Worm (Caenorhabditis elegans) whole organism, L1 larva: Measurements from ENCODE around the gene pbo-4.
A peak's percentile ranks its signal among the peaks of the same experiment; 100 is the strongest.

ENCODE experiments used
- C04F5.9 ChIP-seq: sonication (generic microtip); optimal IDR thresholded peaks from 2 replicates; lab custom pipeline; 2016; ENCODE audit warnings: missing genetic modification characterization, missing compliant biosample characterization
- F16B12.6 ChIP-seq: fragments of 150-350 bp; optimal IDR thresholded peaks from 2 replicates; lab custom pipeline; 2014; ENCODE audit warnings: missing biosample characterization, missing genetic modification characterization
- Y116A8C.19 ChIP-seq: sonication (generic microtip); optimal IDR thresholded peaks from 2 replicates; lab custom pipeline; 2016; ENCODE audit warnings: missing compliant biosample characterization, missing genetic modification characterization, borderline replicate concordance
- alr-1 ChIP-seq: fragments of 200-800 bp; sonication (Bioruptor generic); optimal IDR thresholded peaks from 2 replicates; lab custom pipeline; 2018; ENCODE audit warnings: borderline replicate concordance, mild to moderate bottlenecking, missing genetic modification characterization, missing compliant biosample characterization
- aly-2 ChIP-seq: fragments of 150-350 bp; optimal IDR thresholded peaks from 2 replicates; lab custom pipeline; 2014; ENCODE audit warnings: missing biosample characterization, missing genetic modification characterization
- ceh-8 ChIP-seq: fragments of 200-800 bp; sonication (Bioruptor generic); optimal IDR thresholded peaks from 2 replicates; lab custom pipeline; 2018; ENCODE audit warnings: mild to moderate bottlenecking, missing genetic modification characterization, moderate library complexity, missing compliant biosample characterization
- ceh-82 ChIP-seq, 3 experiments: fragments of 150-350 bp in 1 of 3; sonication (generic microtip) in 2 of 3; optimal IDR thresholded peaks; 2 replicates each; lab custom pipeline; 2014 to 2017; ENCODE audit warnings: missing biosample characterization in 3 of 3, missing genetic modification characterization in 3 of 3
- ceh-88 ChIP-seq: fragments of 200-800 bp; sonication (Bioruptor generic); IDR thresholded peaks from 2 replicates; pipeline ENCODE4 v1.3.6; 2022; ENCODE audit warnings: missing genetic modification characterization, missing compliant biosample characterization
- ceh-90 ChIP-seq: sonication (generic microtip); optimal IDR thresholded peaks from 2 replicates; lab custom pipeline; 2016; ENCODE audit warnings: missing genetic modification characterization, missing compliant biosample characterization
- ces-1 ChIP-seq: fragments of 150-350 bp; optimal IDR thresholded peaks from 2 replicates; lab custom pipeline; 2014; ENCODE audit warnings: missing biosample characterization, missing genetic modification reagents, missing genetic modification characterization
- dsc-1 ChIP-seq: sonication (generic microtip); optimal IDR thresholded peaks from 2 replicates; lab custom pipeline; 2016; ENCODE audit warnings: mild to moderate bottlenecking, missing genetic modification characterization, missing compliant biosample characterization
- efl-1 ChIP-seq, 4 experiments: fragments of 150-350 bp; optimal IDR thresholded peaks in 3 of 4; peaks in 1 of 4; 1 replicate in 1 of 4; 2 replicates in 3 of 4; lab custom pipeline; 2014; ENCODE audit warnings: missing biosample characterization in 2 of 4, missing genetic modification characterization in 2 of 4, missing genetic modification reagents in 2 of 4
- efl-3 ChIP-seq: fragments of 200-800 bp; sonication (Bioruptor generic); optimal IDR thresholded peaks from 2 replicates; lab custom pipeline; 2018; ENCODE audit warnings: mild to moderate bottlenecking, missing genetic modification characterization, missing compliant biosample characterization
- egl-13 ChIP-seq: sonication (generic microtip); optimal IDR thresholded peaks from 2 replicates; lab custom pipeline; 2016; ENCODE audit warnings: missing genotype, missing genetic modification reagents, missing genetic modification characterization, missing compliant biosample characterization
- egl-27 ChIP-seq, 2 experiments: fragments of 150-350 bp in 1 of 2; sonication (generic microtip); optimal IDR thresholded peaks; 3 replicates each; lab custom pipeline; 2017 to 2018; ENCODE audit warnings: missing biosample characterization in 2 of 2, missing genetic modification characterization in 2 of 2, missing genetic modification reagents in 2 of 2
- elt-2 ChIP-seq: sonication (generic microtip); optimal IDR thresholded peaks from 2 replicates; lab custom pipeline; 2016; ENCODE audit warnings: missing genetic modification characterization, mild to moderate bottlenecking, inconsistent platforms, missing compliant biosample characterization, missing genetic modification reagents
- fkh-10 ChIP-seq: sonication (generic microtip); optimal IDR thresholded peaks from 2 replicates; lab custom pipeline; 2017; ENCODE audit warnings: missing biosample characterization, missing genetic modification reagents, missing genetic modification characterization
- fkh-8 ChIP-seq: sonication (generic microtip); optimal IDR thresholded peaks from 2 replicates; lab custom pipeline; 2016; ENCODE audit warnings: mild to moderate bottlenecking, missing genetic modification characterization, missing compliant biosample characterization
- fos-1 ChIP-seq: fragments of 150-350 bp; optimal IDR thresholded peaks from 2 replicates; lab custom pipeline; 2014; ENCODE audit warnings: missing biosample characterization, missing genetic modification characterization
- hlh-17 ChIP-seq: fragments of 200-800 bp; sonication (Bioruptor generic); optimal IDR thresholded peaks from 2 replicates; lab custom pipeline; 2018; ENCODE audit warnings: missing genetic modification characterization, mild to moderate bottlenecking, missing compliant biosample characterization, moderate library complexity, borderline replicate concordance
- irx-1 ChIP-seq: sonication (generic microtip); optimal IDR thresholded peaks from 2 replicates; lab custom pipeline; 2016; ENCODE audit warnings: missing genetic modification characterization, missing compliant biosample characterization
- isw-1 ChIP-seq: fragments of 200-800 bp; sonication (Bioruptor generic); IDR thresholded peaks from 2 replicates; pipeline ENCODE4 v1.3.6; 2022; ENCODE audit warnings: missing genetic modification characterization, missing compliant biosample characterization
- lin-13 ChIP-seq: fragments of 150-350 bp; optimal IDR thresholded peaks from 2 replicates; lab custom pipeline; 2014; ENCODE audit warnings: missing biosample characterization, missing genetic modification reagents, missing genetic modification characterization
- lin-35 ChIP-seq, 2 experiments: fragments of 150-350 bp; optimal IDR thresholded peaks; 2 replicates each; lab custom pipeline; 2014; ENCODE audit warnings: missing biosample characterization in 2 of 2, missing genetic modification characterization in 2 of 2, missing genetic modification reagents in 2 of 2
- lin-39 ChIP-seq: fragments of 150-350 bp; optimal IDR thresholded peaks from 2 replicates; lab custom pipeline; 2014; ENCODE audit warnings: missing biosample characterization, missing genetic modification reagents, missing genetic modification characterization
- mef-2 ChIP-seq: fragments of 150-350 bp; optimal IDR thresholded peaks from 2 replicates; lab custom pipeline; 2014; ENCODE audit warnings: missing biosample characterization, missing genetic modification characterization
- mep-1 ChIP-seq: fragments of 150-350 bp; optimal IDR thresholded peaks from 2 replicates; lab custom pipeline; 2014; ENCODE audit warnings: missing biosample characterization, missing genetic modification characterization
- nhr-11 ChIP-seq: fragments of 150-350 bp; optimal IDR thresholded peaks from 2 replicates; lab custom pipeline; 2014; ENCODE audit warnings: missing biosample characterization, missing genetic modification characterization
- nhr-20 ChIP-seq: sonication (generic microtip); optimal IDR thresholded peaks from 2 replicates; lab custom pipeline; 2016; ENCODE audit warnings: mild to moderate bottlenecking, missing genetic modification characterization, missing compliant biosample characterization
- nhr-237 ChIP-seq: fragments of 150-350 bp; optimal IDR thresholded peaks from 2 replicates; lab custom pipeline; 2014; ENCODE audit warnings: missing biosample characterization, missing genetic modification characterization
- nhr-76 ChIP-seq: sonication (generic microtip); optimal IDR thresholded peaks from 2 replicates; lab custom pipeline; 2017; ENCODE audit warnings: missing biosample characterization, missing genetic modification characterization
- nhr-77 ChIP-seq: fragments of 150-350 bp; optimal IDR thresholded peaks from 2 replicates; lab custom pipeline; 2014; ENCODE audit warnings: missing biosample characterization, missing genetic modification characterization
- nhr-84 ChIP-seq: sonication (generic microtip); optimal IDR thresholded peaks from 2 replicates; lab custom pipeline; 2017; ENCODE audit warnings: missing biosample characterization, missing genetic modification characterization
- nhr-85 ChIP-seq: sonication (generic microtip); peaks from one replicate; lab custom pipeline; 2016; ENCODE audit warnings: missing genetic modification characterization, inconsistent platforms, missing compliant biosample characterization
- pax-3 ChIP-seq: fragments of 200-800 bp; sonication (Bioruptor generic); optimal IDR thresholded peaks from 2 replicates; lab custom pipeline; 2018; ENCODE audit warnings: mild to moderate bottlenecking, missing genetic modification characterization, moderate library complexity, missing compliant biosample characterization
- rnt-1 ChIP-seq: sonication (generic microtip); optimal IDR thresholded peaks from 2 replicates; lab custom pipeline; 2016; ENCODE audit warnings: mild to moderate bottlenecking, missing genetic modification characterization, moderate library complexity, missing compliant biosample characterization
- sox-4 ChIP-seq: sonication (generic microtip); optimal IDR thresholded peaks from 2 replicates; lab custom pipeline; 2016; ENCODE audit warnings: missing genetic modification characterization, missing compliant biosample characterization
- sptf-1 ChIP-seq: fragments of 150-350 bp; optimal IDR thresholded peaks from 2 replicates; lab custom pipeline; 2014; ENCODE audit warnings: missing biosample characterization, missing genetic modification characterization
- tbx-2 ChIP-seq: sonication (generic microtip); optimal IDR thresholded peaks from 2 replicates; lab custom pipeline; 2016; ENCODE audit warnings: missing genetic modification characterization, missing compliant biosample characterization
- tlp-1 ChIP-seq: fragments of 150-350 bp; optimal IDR thresholded peaks from 2 replicates; lab custom pipeline; 2014; ENCODE audit warnings: missing biosample characterization, missing genetic modification characterization
- unc-30 ChIP-seq: sonication (generic microtip); optimal IDR thresholded peaks from 2 replicates; lab custom pipeline; 2017; ENCODE audit warnings: missing biosample characterization, missing genetic modification characterization
- unc-62 ChIP-seq: fragments of 150-350 bp; optimal IDR thresholded peaks from 2 replicates; lab custom pipeline; 2014; ENCODE audit warnings: missing biosample characterization, missing genetic modification reagents, missing genetic modification characterization
- unc-98 ChIP-seq: fragments of 200-800 bp; sonication (Bioruptor generic); IDR thresholded peaks from 2 replicates; pipeline ENCODE4 v1.3.6; 2022; ENCODE audit warnings: missing genetic modification characterization, missing compliant biosample characterization
- zag-1 ChIP-seq: fragments of 150-350 bp; optimal IDR thresholded peaks from 2 replicates; lab custom pipeline; 2014; ENCODE audit warnings: missing biosample characterization, missing genetic modification characterization
- ztf-4 ChIP-seq: fragments of 150-350 bp; optimal IDR thresholded peaks from 2 replicates; lab custom pipeline; 2014; ENCODE audit warnings: missing biosample characterization, missing genetic modification characterization

pbo-4 gene

ce11 chrX:10963453-10964046 lies 9.6 kb downstream of the pbo-4 start, which contains the start of gene nas-10 (continued):
- TF ChIP-seq nhr-77 (tag; lab: Kevin White, UChicago) (no peak), tlp-1 (no peak), Y116A8C.19 (tag; lab: Kevin White, UChicago) (no peak), ceh-90 (tag; lab: Kevin White, UChicago) (no peak), unc-62 (no peak), mef-2 (tag; lab: Kevin White, UChicago) (no peak), hlh-17 (no peak), isw-1 (GFP tag; lab: Robert Waterston, UW) (no peak), sox-4 (tag; lab: Kevin White, UChicago) (no peak), lin-39 (tag; lab: Kevin White, UChicago) (no peak), nhr-85 (tag; lab: Kevin White, UChicago) (peak; percentile 76), efl-1 (optimal IDR thresholded peaks at IDR 0.05; lab: Kevin White, UChicago) (peak in 1 of 2 experiments; percentile 1), efl-1 (GFP tag; optimal IDR thresholded peaks at IDR 0.05 in 1 of 2; lab: Kevin White, UChicago) (peak in 1 of 2 experiments; percentile 86), ces-1 (GFP tag; lab: Kevin White, UChicago) (no peak), dsc-1 (tag; lab: Kevin White, UChicago) (peak; percentile 52), alr-1 (tag; lab: Kevin White, UChicago) (no peak), irx-1 (tag; lab: Kevin White, UChicago) (peak; percentile 13), pax-3 (tag; lab: Kevin White, UChicago) (no peak), nhr-76 (no peak), ceh-8 (GFP tag; lab: Kevin White, UChicago) (no peak), nhr-237 (tag; lab: Kevin White, UChicago) (no peak), fkh-8 (tag; lab: Kevin White, UChicago) (no peak), mep-1 (tag; lab: Kevin White, UChicago) (peak; percentile 54), lin-35 (GFP tag; optimal IDR thresholded peaks at IDR 0.05; lab: Kevin White, UChicago) (peak in 1 of 2 experiments; percentile 61), nhr-11 (tag; lab: Kevin White, UChicago) (no peak), rnt-1 (tag; lab: Kevin White, UChicago) (peak; percentile 37), aly-2 (tag; lab: Kevin White, UChicago) (no peak), C04F5.9 (tag; lab: Kevin White, UChicago) (no peak), sptf-1 (tag; lab: Kevin White, UChicago) (no peak), efl-3 (no peak), egl-27 (tag; optimal IDR thresholded peaks at IDR 0.05; lab: Kevin White, UChicago) (no peak), fos-1 (tag; lab: Kevin White, UChicago) (no peak), zag-1 (tag; lab: Kevin White, UChicago) (no peak), F16B12.6 (no peak), unc-30 (no peak), egl-13 (tag; lab: Kevin White, UChicago) (no peak), ztf-4 (tag; lab: Kevin White, UChicago) (no peak), lin-13 (GFP tag; lab: Kevin White, UChicago) (no peak), ceh-88 (GFP tag; lab: Robert Waterston, UW) (no peak), nhr-84 (tag; lab: Kevin White, UChicago) (no peak), tbx-2 (no peak), elt-2 (tag; lab: Kevin White, UChicago) (peak; percentile 45), ceh-82 (tag; optimal IDR thresholded peaks at IDR 0.05; lab: Kevin White, UChicago) (peak in 2 of 3 experiments; percentile 29 to 37), nhr-20 (tag; lab: Kevin White, UChicago) (peak; percentile 65), fkh-10 (GFP tag; lab: Kevin White, UChicago) (peak; percentile 32), unc-98 (GFP tag; lab: Robert Waterston, UW) (no peak)
